Worm (Caenorhabditis elegans): ENCODE measurements around the gene taf-7.1.

taf-7.1 gene

ce11 chrX:11821159-11821720 lies 16.0 kb downstream of the taf-7.1 start:
- TF ChIP-seq xbp-1 (tag; optimal IDR thresholded peaks at IDR 0.05) (no peak), mdl-1 (tag; optimal IDR thresholded peaks at IDR 0.05) (no peak), dsc-1 (tag; optimal IDR thresholded peaks at IDR 0.05) (no peak), nhr-71 (tag; optimal IDR thresholded peaks at IDR 0.05) (peak; percentile 9), rnt-1 (tag; optimal IDR thresholded peaks at IDR 0.05) (peak; percentile 64), nhr-11 (tag; optimal IDR thresholded peaks at IDR 0.05) (no peak), zip-4 (GFP tag; optimal IDR thresholded peaks at IDR 0.05) (no peak), ztf-4 (tag; optimal IDR thresholded peaks at IDR 0.05) (no peak), hlh-17 (GFP tag; optimal IDR thresholded peaks at IDR 0.05; ENCODE audit: borderline replicate concordance) (no peak), nhr-76 (tag; optimal IDR thresholded peaks at IDR 0.05) (no peak), ztf-11 (tag; optimal IDR thresholded peaks at IDR 0.05) (no peak), nhr-85 (tag) (no peak), C04F5.9 (tag; optimal IDR thresholded peaks at IDR 0.05) (no peak), lin-14 (GFP tag; optimal IDR thresholded peaks at IDR 0.05) (peak; percentile 51), dpl-1 (GFP tag; optimal IDR thresholded peaks at IDR 0.05) (no peak), lsy-2 (tag; optimal IDR thresholded peaks at IDR 0.05) (no peak), vab-15 (tag; optimal IDR thresholded peaks at IDR 0.05) (no peak), jun-1 (tag; optimal IDR thresholded peaks at IDR 0.05) (no peak), sup-37 (GFP tag; optimal IDR thresholded peaks at IDR 0.05) (no peak)

- TF ChIP-seq nhr-90 (tag; optimal IDR thresholded peaks at IDR 0.05; ENCODE audit: poor library complexity) (no peak), unc-130 (tag; optimal IDR thresholded peaks at IDR 0.05) (peak; percentile 4), rnt-1 (tag; optimal IDR thresholded peaks at IDR 0.05) (peak; percentile 25), snu-23 (GFP tag; optimal IDR thresholded peaks at IDR 0.05) (peak; percentile 1), nhr-71 (tag; optimal IDR thresholded peaks at IDR 0.05) (peak; percentile 66), elt-2 (tag; optimal IDR thresholded peaks at IDR 0.05) (no peak), nhr-19 (GFP tag; conservative IDR thresholded peaks at IDR 0.05) (no peak), lin-39 (tag; optimal IDR thresholded peaks at IDR 0.05) (no peak), lin-14 (GFP tag; optimal IDR thresholded peaks at IDR 0.05) (peak; percentile 75)
Observed at ce11 chrX:11818711-11819110, 18.6 kb downstream of the taf-7.1 start.

- TF ChIP-seq unc-86 (tag; optimal IDR thresholded peaks at IDR 0.05) (no peak), fos-1 (tag; optimal IDR thresholded peaks at IDR 0.05) (no peak), egl-27 (tag; optimal IDR thresholded peaks at IDR 0.05) (no peak), sptf-1 (tag; optimal IDR thresholded peaks at IDR 0.05) (no peak), pag-3 (tag; optimal IDR thresholded peaks at IDR 0.05; ENCODE audit: borderline replicate concordance, insufficient read depth) (no peak)
Observed at ce11 chrX:11816825-11817224, 20.5 kb downstream of the taf-7.1 start.

- TF ChIP-seq fkh-10 (GFP tag; optimal IDR thresholded peaks at IDR 0.05), result no peak
Observed at ce11 chrX:11814667-11815066, 22.6 kb downstream of the taf-7.1 start, which contains the start of gene C34E11.2. Gene C34E11.2, minus strand, starts transcription at chrX:11814750.

ce11 chrX:11806175-11806853 lies 31.0 kb downstream of the taf-7.1 start:
- TF ChIP-seq pax-3 (tag; optimal IDR thresholded peaks at IDR 0.05) (no peak), alr-1 (tag; optimal IDR thresholded peaks at IDR 0.05; ENCODE audit: borderline replicate concordance) (no peak), nhr-28 (tag; optimal IDR thresholded peaks at IDR 0.05) (no peak)

Data from whole organism, L1 larva.